Fruit fly (Drosophila melanogaster) whole organism, wandering third instar larva: ENCODE data around the gene CG12017.

Source experiments
- CG32264 ChIP-seq: fragments of 200-800 bp; sonication (Bioruptor generic); optimal IDR thresholded peaks from 2 replicates; lab custom pipeline; 2016; ENCODE audit warnings: missing biosample characterization, missing genetic modification characterization
- CG9705 ChIP-seq: fragments of 200-800 bp; sonication (Bioruptor generic); optimal IDR thresholded peaks from 2 replicates; lab custom pipeline; 2018; ENCODE audit warnings: missing biosample characterization, mild to moderate bottlenecking, missing genetic modification characterization
- Dfd ChIP-seq: fragments of >200 bp; optimal IDR thresholded peaks from 2 replicates; lab custom pipeline; 2017; ENCODE audit warnings: missing biosample characterization, missing genetic modification characterization
- Jra ChIP-seq: sonication (Bioruptor generic); optimal IDR thresholded peaks from 2 replicates; lab custom pipeline; 2016; ENCODE audit warnings: missing biosample characterization, missing genetic modification characterization
- Mio ChIP-seq: sonication (Bioruptor generic); optimal IDR thresholded peaks from 2 replicates; lab custom pipeline; 2016; ENCODE audit warnings: missing biosample characterization, missing genetic modification characterization
- OdsH ChIP-seq: fragments of 200-800 bp; sonication (Bioruptor generic); optimal IDR thresholded peaks from 2 replicates; lab custom pipeline; 2016; ENCODE audit warnings: missing biosample characterization, mild to moderate bottlenecking, missing genetic modification characterization
- Vsx2 ChIP-seq: fragments of 200-300, 225-300 bp; sonication (Bioruptor generic); optimal IDR thresholded peaks from 2 replicates; lab custom pipeline; 2018; ENCODE audit warnings: missing biosample characterization, missing genetic modification characterization; ENCODE audit not compliant: partially characterized antibody
- br ChIP-seq: fragments of 200-800 bp; sonication (Bioruptor generic); optimal IDR thresholded peaks from 2 replicates; lab custom pipeline; 2016; ENCODE audit warnings: missing biosample characterization, missing genetic modification characterization
- psq ChIP-seq: fragments of 200-800 bp; sonication (Bioruptor generic); optimal IDR thresholded peaks from 3 replicates; lab custom pipeline; 2017; ENCODE audit warnings: missing biosample characterization, mild to moderate bottlenecking, missing genetic modification characterization, moderate library complexity
- tai ChIP-seq: sonication (Bioruptor generic); optimal IDR thresholded peaks from 2 replicates; lab custom pipeline; 2016; ENCODE audit warnings: missing biosample characterization, missing genetic modification characterization
- usp ChIP-seq: fragments of >200 bp; optimal IDR thresholded peaks from 2 replicates; lab custom pipeline; 2017; ENCODE audit warnings: missing biosample characterization, missing genetic modification characterization

dm6 chr3L:3300345-3300744 is 20.3 kb downstream of the CG12017 start:
- TF ChIP-seq br (GFP tag; lab: Kevin White, UChicago) (peak; percentile 41), CG9705 (GFP tag; lab: Kevin White, UChicago) (no peak), OdsH (GFP tag; lab: Kevin White, UChicago) (peak; percentile 49), Jra (GFP tag; lab: Kevin White, UChicago) (no peak), usp (GFP tag; lab: Kevin White, UChicago) (no peak), CG32264 (GFP tag; lab: Kevin White, UChicago) (peak; percentile 42), Mio (no peak), psq (GFP tag; lab: Kevin White, UChicago) (peak; percentile 20), tai (GFP tag; lab: Kevin White, UChicago) (no peak), Dfd (GFP tag; lab: Kevin White, UChicago) (no peak), Vsx2 (GFP tag; lab: Kevin White, UChicago) (no peak)
